Fruit fly (Drosophila melanogaster) whole organism, embryonic: Measurements from ENCODE around the gene CG43998.

Source experiments
- C15 ChIP-seq: fragments of 200-800 bp; sonication (Bioruptor generic); IDR thresholded peaks from 3 replicates; pipeline ENCODE4 v1.3.6; 2022; ENCODE audit warnings: missing biosample characterization, missing genetic modification characterization
- CG10431 ChIP-seq: fragments of 200-800 bp; sonication (Bioruptor generic); optimal IDR thresholded peaks from 3 replicates; lab custom pipeline; 2018; ENCODE audit warnings: missing biosample characterization, mild to moderate bottlenecking, missing genetic modification characterization
- CG11247 ChIP-seq: fragments of 200-800 bp; sonication (Bioruptor generic); IDR thresholded peaks from 2 replicates; pipeline ENCODE4 v1.3.6; 2022; ENCODE audit warnings: missing biosample characterization, missing genetic modification characterization
- CG12236 ChIP-seq: fragments of 200-800 bp; sonication (Bioruptor generic); optimal IDR thresholded peaks from 2 replicates; lab custom pipeline; 2016; ENCODE audit warnings: missing biosample characterization, missing genetic modification characterization
- CG13894 ChIP-seq: fragments of 200-800 bp; sonication (Bioruptor generic); optimal IDR thresholded peaks from 3 replicates; lab custom pipeline; 2018; ENCODE audit warnings: missing biosample characterization, mild to moderate bottlenecking, missing genetic modification characterization, moderate library complexity
- CG14014 ChIP-seq: fragments of 200-800 bp; sonication (Bioruptor generic); IDR thresholded peaks from 2 replicates; pipeline ENCODE4 v1.3.6; 2022; ENCODE audit warnings: missing biosample characterization, missing genetic modification characterization
- CG1529 ChIP-seq: fragments of 200-800 bp; sonication (Bioruptor generic); optimal IDR thresholded peaks from 3 replicates; lab custom pipeline; 2018; ENCODE audit warnings: missing biosample characterization, missing genetic modification characterization
- CG17186 ChIP-seq: fragments of 200-800 bp; sonication (Bioruptor generic); optimal IDR thresholded peaks from 3 replicates; lab custom pipeline; 2017; ENCODE audit warnings: missing biosample characterization, missing genetic modification reagents, missing genetic modification characterization
- CG17328 ChIP-seq: fragments of 200-800 bp; sonication (Bioruptor generic); IDR thresholded peaks from 2 replicates; pipeline ENCODE4 v1.3.6; 2022; ENCODE audit warnings: missing biosample characterization, missing genetic modification characterization
- CG17385 ChIP-seq: fragments of 200-800 bp; sonication (Bioruptor generic); optimal IDR thresholded peaks from 3 replicates; lab custom pipeline; 2018; ENCODE audit warnings: missing biosample characterization, mild to moderate bottlenecking, missing genetic modification characterization
- CG18599 ChIP-seq: fragments of 200-800 bp; sonication (Bioruptor generic); optimal IDR thresholded peaks from 3 replicates; lab custom pipeline; 2017; ENCODE audit warnings: missing biosample characterization, missing genetic modification characterization, mild to moderate bottlenecking, moderate library complexity, missing genetic modification reagents
- CG2116 ChIP-seq: fragments of 200-800 bp; sonication (Bioruptor generic); optimal IDR thresholded peaks from 3 replicates; lab custom pipeline; 2018; ENCODE audit warnings: missing biosample characterization, mild to moderate bottlenecking, missing genetic modification characterization
- CG31388 ChIP-seq: fragments of 200-800 bp; sonication (Bioruptor generic); optimal IDR thresholded peaks from 2 replicates; lab custom pipeline; 2016; ENCODE audit warnings: missing biosample characterization, missing genetic modification characterization
- CG3163 ChIP-seq: fragments of 200-800 bp; sonication (Bioruptor generic); optimal IDR thresholded peaks from 3 replicates; lab custom pipeline; 2016; ENCODE audit warnings: missing biosample characterization, missing genetic modification characterization
- CG32767 ChIP-seq: fragments of 200-800 bp; sonication (Bioruptor generic); IDR thresholded peaks from 2 replicates; pipeline ENCODE4 v1.3.6; 2022; ENCODE audit warnings: missing biosample characterization, missing genetic modification characterization
- CG33557 ChIP-seq: fragments of 200-800 bp; sonication (Bioruptor generic); optimal IDR thresholded peaks from 2 replicates; lab custom pipeline; 2019; ENCODE audit warnings: missing biosample characterization, mild to moderate bottlenecking, missing genetic modification characterization, moderate library complexity
- CG34376 ChIP-seq: fragments of 200-800 bp; sonication (Bioruptor generic); optimal IDR thresholded peaks from 2 replicates; lab custom pipeline; 2018; ENCODE audit warnings: missing biosample characterization, mild to moderate bottlenecking, missing genetic modification characterization
- CG7357 ChIP-seq: fragments of 200-800 bp; sonication (Bioruptor generic); IDR thresholded peaks from 3 replicates; pipeline ENCODE4 v1.3.6; 2022; ENCODE audit warnings: missing biosample characterization, missing genetic modification characterization
- CG8478 ChIP-seq: fragments of >200 bp; optimal IDR thresholded peaks from 2 replicates; lab custom pipeline; 2018
- Drgx ChIP-seq: fragments of 200-800 bp; sonication (Bioruptor generic); IDR thresholded peaks from 2 replicates; pipeline ENCODE4 v1.3.6; 2022; ENCODE audit warnings: missing biosample characterization, missing genetic modification characterization
- E2f1 ChIP-seq: fragments of 200-800 bp; sonication (Bioruptor generic); IDR thresholded peaks from 2 replicates; pipeline ENCODE4 v1.3.6; 2022; ENCODE audit warnings: missing biosample characterization, missing genetic modification characterization
- Ets65A ChIP-seq: fragments of 200-800 bp; sonication (Bioruptor generic); peaks from one replicate; lab custom pipeline; 2016; ENCODE audit warnings: missing biosample characterization, missing genetic modification characterization
- GATAe ChIP-seq: fragments of 200-800 bp; sonication (Bioruptor generic); conservative IDR thresholded peaks from 2 replicates; pipeline ENCODE4 v1.3.6; 2022; ENCODE audit warnings: missing biosample characterization, missing genetic modification characterization
- Hr3 ChIP-seq: fragments of 200-800 bp; sonication (Bioruptor generic); optimal IDR thresholded peaks from 3 replicates; lab custom pipeline; 2016; ENCODE audit warnings: missing biosample characterization, missing genetic modification characterization
- Hsf ChIP-seq: fragments of 200-800 bp; sonication (Bioruptor generic); optimal IDR thresholded peaks from 3 replicates; lab custom pipeline; 2016; ENCODE audit warnings: missing biosample characterization, missing genetic modification characterization
- MESR4 ChIP-seq: fragments of 200-800 bp; sonication (Bioruptor generic); optimal IDR thresholded peaks from 2 replicates; lab custom pipeline; 2018; ENCODE audit warnings: missing biosample characterization, mild to moderate bottlenecking, missing genetic modification characterization, moderate library complexity
- Mad ChIP-seq: fragments of 200-800 bp; sonication (Bioruptor generic); optimal IDR thresholded peaks from 2 replicates; lab custom pipeline; 2016; ENCODE audit warnings: missing biosample characterization, missing genetic modification characterization
- PHDP ChIP-seq: fragments of 200-800 bp; sonication (Bioruptor generic); optimal IDR thresholded peaks from 3 replicates; lab custom pipeline; 2018; ENCODE audit warnings: missing biosample characterization, mild to moderate bottlenecking, missing genetic modification characterization, moderate library complexity
- YL-1 ChIP-seq: fragments of 200-800 bp; sonication (Bioruptor generic); optimal IDR thresholded peaks from 3 replicates; lab custom pipeline; 2017; ENCODE audit warnings: missing biosample characterization, mild to moderate bottlenecking, missing genetic modification characterization
- ash1 ChIP-seq: fragments of 200-800 bp; sonication (Bioruptor generic); optimal IDR thresholded peaks from 2 replicates; lab custom pipeline; 2018; ENCODE audit warnings: missing biosample characterization, mild to moderate bottlenecking, missing genetic modification characterization
- chif ChIP-seq, 2 experiments: fragments of 200-800 bp; sonication (Bioruptor generic); optimal IDR thresholded peaks; 3 replicates each; lab custom pipeline; 2016; ENCODE audit warnings: missing biosample characterization in 2 of 2, missing genetic modification characterization in 2 of 2
- dysf ChIP-seq: fragments of 200-800 bp; sonication (Bioruptor generic); IDR thresholded peaks from 3 replicates; pipeline ENCODE4 v1.3.6; 2022; ENCODE audit warnings: missing biosample characterization, missing genetic modification characterization
- ems ChIP-seq: fragments of 200-800 bp; sonication (Bioruptor generic); optimal IDR thresholded peaks from 3 replicates; lab custom pipeline; 2016; ENCODE audit warnings: missing biosample characterization, missing genetic modification characterization
- gce ChIP-seq: fragments of 200-800 bp; sonication (Bioruptor generic); IDR thresholded peaks from 3 replicates; pipeline ENCODE4 v1.3.6; 2022; ENCODE audit warnings: missing biosample characterization, missing genetic modification characterization
- grn ChIP-seq: fragments of 200-800 bp; sonication (Bioruptor generic); optimal IDR thresholded peaks from 3 replicates; lab custom pipeline; 2017; ENCODE audit warnings: missing biosample characterization, missing genetic modification characterization
- ham ChIP-seq: fragments of 200-800 bp; sonication (Bioruptor generic); IDR thresholded peaks from 2 replicates; pipeline ENCODE4 v1.3.6; 2022; ENCODE audit warnings: missing biosample characterization, missing genetic modification characterization
- hbn ChIP-seq: fragments of 200-800 bp; sonication (Bioruptor generic); IDR thresholded peaks from 2 replicates; pipeline ENCODE4 v1.3.6; 2022; ENCODE audit warnings: missing biosample characterization, missing genetic modification characterization; ENCODE audit not compliant: partially characterized antibody
- hth ChIP-seq: fragments of >200 bp; optimal IDR thresholded peaks from 2 replicates; lab custom pipeline; 2017; ENCODE audit warnings: inconsistent platforms
- jigr1 ChIP-seq: fragments of 200-800 bp; sonication (Bioruptor generic); IDR thresholded peaks from 3 replicates; pipeline ENCODE4 v1.3.6; 2022; ENCODE audit warnings: missing biosample characterization, missing genetic modification characterization
- klu ChIP-seq: fragments of 200-800 bp; sonication (Bioruptor generic); IDR thresholded peaks from 2 replicates; pipeline ENCODE4 v1.3.6; 2022; ENCODE audit warnings: missing biosample characterization, missing genetic modification characterization
- lov ChIP-seq, 2 experiments: fragments of 200-800 bp in 1 of 2; fragments of >200 bp in 1 of 2; sonication (Bioruptor generic) in 1 of 2; IDR thresholded peaks in 1 of 2; optimal IDR thresholded peaks in 1 of 2; 2 replicates in 1 of 2; 3 replicates in 1 of 2; pipeline versions ENCODE4 v1.3.6 to Lab custom; 2017 to 2022; ENCODE audit warnings: missing biosample characterization in 1 of 2, missing genetic modification characterization in 1 of 2
- pros ChIP-seq: fragments of 200-800 bp; sonication (Bioruptor generic); optimal IDR thresholded peaks from 3 replicates; lab custom pipeline; 2019; ENCODE audit warnings: missing biosample characterization, mild to moderate bottlenecking, missing genetic modification characterization, moderate library complexity
- sc ChIP-seq, 3 experiments: fragments of >200 bp in 2 of 3; fragments of 200-800 bp in 1 of 3; sonication (Bioruptor generic) in 1 of 3; optimal IDR thresholded peaks; 2 replicates in 2 of 3; 3 replicates in 1 of 3; lab custom pipeline; 2017; ENCODE audit warnings: mild to moderate bottlenecking in 1 of 3, missing biosample characterization in 1 of 3, missing genetic modification characterization in 1 of 3, missing genetic modification reagents in 1 of 3
- schlank ChIP-seq: fragments of 200-800 bp; sonication (Bioruptor generic); optimal IDR thresholded peaks from 2 replicates; lab custom pipeline; 2018; ENCODE audit warnings: missing biosample characterization, mild to moderate bottlenecking, missing genetic modification characterization
- scrt ChIP-seq: fragments of 200-800 bp; sonication (Bioruptor generic); optimal IDR thresholded peaks from 2 replicates; lab custom pipeline; 2018; ENCODE audit warnings: missing biosample characterization, mild to moderate bottlenecking, missing genetic modification characterization, moderate library complexity
- sug ChIP-seq: fragments of 200-800 bp; optimal IDR thresholded peaks from 2 replicates; lab custom pipeline; 2019; ENCODE audit warnings: missing biosample characterization, mild to moderate bottlenecking, missing genetic modification characterization, moderate library complexity
- trh ChIP-seq: fragments of 200-800 bp; sonication (Bioruptor generic); optimal IDR thresholded peaks from 2 replicates; lab custom pipeline; 2016; ENCODE audit warnings: missing biosample characterization, missing genetic modification characterization
- twi ChIP-seq: fragments of 200-800 bp; optimal IDR thresholded peaks from 2 replicates; lab custom pipeline; 2019; ENCODE audit warnings: missing biosample characterization, mild to moderate bottlenecking, missing genetic modification characterization, moderate library complexity
- vvl ChIP-seq: fragments of 200-800 bp; sonication (Bioruptor generic); IDR thresholded peaks from 2 replicates; pipeline ENCODE4 v1.3.6; 2022; ENCODE audit warnings: missing biosample characterization, missing genetic modification characterization
- wek ChIP-seq: fragments of 200-800 bp; sonication (Bioruptor generic); optimal IDR thresholded peaks from 3 replicates; lab custom pipeline; 2018; ENCODE audit warnings: missing biosample characterization, mild to moderate bottlenecking, missing genetic modification characterization, moderate library complexity

CG43998 gene

dm6 chr3R:23941643-23942424 lies 13.0 kb upstream of the CG43998 start (continued):
- TF ChIP-seq Ets65A (GFP tag; lab: Kevin White, UChicago), result no peak
- no peak for TF ChIP-seq grn
- TF ChIP-seq jigr1 (GFP tag; lab: Robert Waterston, UW), result no peak
- TF ChIP-seq CG12236 (GFP tag; lab: Kevin White, UChicago), result no peak
- TF ChIP-seq klu (GFP tag; lab: Robert Waterston, UW), result no peak
- TF ChIP-seq gce (GFP tag; lab: Robert Waterston, UW), result 0 out of 3 replicates have a peak, but pooled peaks have one; percentile 18
- no peak for TF ChIP-seq CG13894 (tag; lab: Kevin White, UChicago)
- TF ChIP-seq ems (GFP tag; lab: Kevin White, UChicago), result no peak
- no peak for TF ChIP-seq CG7357 (GFP tag; lab: Robert Waterston, UW)
- TF ChIP-seq CG14014, result no peak
- peak; percentile 49 for TF ChIP-seq CG17385 (GFP tag; lab: Kevin White, UChicago)
- peak; percentile 7 for TF ChIP-seq Mad (GFP tag; lab: Kevin White, UChicago)
- no peak for TF ChIP-seq CG1529
- no peak for TF ChIP-seq CG3163 (GFP tag; lab: Kevin White, UChicago)
- TF ChIP-seq MESR4 (GFP tag; lab: Kevin White, UChicago), result no peak
- TF ChIP-seq sug (tag; lab: Kevin White, UChicago), result no peak
- no peak for TF ChIP-seq scrt (GFP tag; lab: Kevin White, UChicago)
- TF ChIP-seq CG32767, result no peak
- TF ChIP-seq Hsf (GFP tag; lab: Kevin White, UChicago), result peak; percentile 32
- TF ChIP-seq wek (GFP tag; lab: Kevin White, UChicago), result no peak
- TF ChIP-seq ham, result no peak
- TF ChIP-seq ash1, result no peak
- no peak for TF ChIP-seq hbn (GFP tag; lab: Robert Waterston, UW)
- TF ChIP-seq pros (GFP tag; lab: Kevin White, UChicago), result no peak
- TF ChIP-seq hth, result no peak
- no peak for TF ChIP-seq CG2116 (GFP tag; lab: Kevin White, UChicago)
- no peak for TF ChIP-seq GATAe (GFP tag; lab: Robert Waterston, UW)
- peak; percentile 48 for TF ChIP-seq PHDP
- TF ChIP-seq E2f1 (GFP tag; lab: Robert Waterston, UW), result peak; percentile 24; the same call in 1 of the 2 replicates
- peak; percentile 15 to 45 for TF ChIP-seq chif (GFP tag; optimal IDR thresholded peaks at IDR 0.05; lab: Kevin White, UChicago)
- TF ChIP-seq CG10431 (GFP tag; lab: Kevin White, UChicago), result no peak
- TF ChIP-seq CG31388 (GFP tag; lab: Kevin White, UChicago), result no peak
- peak; percentile 26 for TF ChIP-seq Hr3
- TF ChIP-seq CG17186, result no peak
- no peak for TF ChIP-seq lov (optimal IDR thresholded peaks at IDR 0.05; lab: Kevin White, UChicago)
- TF ChIP-seq lov (GFP tag; IDR thresholded peaks at IDR 0.05; lab: Robert Waterston, UW), result 0 out of 3 replicates have a peak, but pooled peaks have one; percentile 27
- TF ChIP-seq CG8478 (lab: Kevin White, UChicago), result no peak
- TF ChIP-seq Drgx (GFP tag; lab: Robert Waterston, UW), result peak; percentile 58
- TF ChIP-seq CG33557 (GFP tag; lab: Kevin White, UChicago), result no peak
- TF ChIP-seq sc (optimal IDR thresholded peaks at IDR 0.05; lab: Kevin White, UChicago), result no peak
- no peak for TF ChIP-seq sc (GFP tag; optimal IDR thresholded peaks at IDR 0.05; lab: Kevin White, UChicago)
- no peak for TF ChIP-seq CG34376
- TF ChIP-seq CG17328 (GFP tag; lab: Robert Waterston, UW), result peak; percentile 46; the same call in 1 of the 2 replicates
- peak; percentile 48; the same call in 1 of the 3 replicates for TF ChIP-seq dysf (GFP tag; lab: Robert Waterston, UW)
- peak; percentile 31 for TF ChIP-seq twi (tag; lab: Kevin White, UChicago)
- no peak for TF ChIP-seq C15 (GFP tag; lab: Robert Waterston, UW)
- no peak for TF ChIP-seq schlank (tag; lab: Kevin White, UChicago)
- peak; percentile 64 for TF ChIP-seq vvl (GFP tag; lab: Robert Waterston, UW)
- no peak for TF ChIP-seq YL-1 (GFP tag; lab: Kevin White, UChicago)
- peak; percentile 65 for TF ChIP-seq CG18599 (GFP tag; lab: Kevin White, UChicago)
- peak; percentile 20; the same call in 1 of the 2 replicates for TF ChIP-seq CG11247 (GFP tag; lab: Robert Waterston, UW)
- no peak for TF ChIP-seq trh (GFP tag; lab: Kevin White, UChicago)
